Fruit fly (Drosophila melanogaster): ENCODE data around the gene CG13674.

Gene CG13674

dm6 chr3L:8186627-8187396 lies 32.0 kb downstream of the CG13674 start, which contains the start of the genes ERR and Atg18a (continued):
- TF ChIP-seq Atf-2 (GFP tag; optimal IDR thresholded peaks at IDR 0.05) (peak; percentile 45), Poxn (GFP tag; IDR thresholded peaks at IDR 0.05) (peak; percentile 63), psq (GFP tag; optimal IDR thresholded peaks at IDR 0.05) (peak; percentile 57), dm (GFP tag; optimal IDR thresholded peaks at IDR 0.05) (peak; percentile 69), tx (GFP tag; optimal IDR thresholded peaks at IDR 0.05) (peak; percentile 82), tup (GFP tag; optimal IDR thresholded peaks at IDR 0.05) (peak; percentile 68), TFAM (GFP tag; optimal IDR thresholded peaks at IDR 0.05) (peak; percentile 9), CG13894 (tag; optimal IDR thresholded peaks at IDR 0.05) (peak; percentile 52), Chrac-16 (GFP tag; optimal IDR thresholded peaks at IDR 0.05) (peak; percentile 82), mirr (GFP tag; optimal IDR thresholded peaks at IDR 0.05) (no peak), Dref (GFP tag; IDR thresholded peaks at IDR 0.05) (peak; percentile 48; the same call in 1 of the 2 replicates), CG7786 (GFP tag; optimal IDR thresholded peaks at IDR 0.05) (peak; percentile 83), shn (GFP tag; optimal IDR thresholded peaks at IDR 0.05) (peak; percentile 82), pho (GFP tag; optimal IDR thresholded peaks at IDR 0.05) (peak; percentile 86), ara (GFP tag; IDR thresholded peaks at IDR 0.05) (peak; percentile 70; the same call in 1 of the 2 replicates), sd (tag; optimal IDR thresholded peaks at IDR 0.05) (no peak), zfh1 (GFP tag; IDR thresholded peaks at IDR 0.05) (peak; percentile 82; the same call in 2 of the 3 replicates), Six4 (GFP tag; optimal IDR thresholded peaks at IDR 0.05) (peak; percentile 44), H2.0 (GFP tag; IDR thresholded peaks at IDR 0.05) (peak; percentile 79), Awh (GFP tag; IDR thresholded peaks at IDR 0.05) (peak; percentile 61), CG12236 (GFP tag; optimal IDR thresholded peaks at IDR 0.05) (peak; percentile 25), dmrt11E (tag; optimal IDR thresholded peaks at IDR 0.05) (peak; percentile 74), gt (GFP tag; IDR thresholded peaks at IDR 0.05) (peak; percentile 71), CG17829 (tag; optimal IDR thresholded peaks at IDR 0.05) (peak; percentile 89), Elba2 (GFP tag; optimal IDR thresholded peaks at IDR 0.05) (peak; percentile 73), Dbx (GFP tag; IDR thresholded peaks at IDR 0.05) (peak; percentile 86), z (GFP tag; IDR thresholded peaks at IDR 0.05) (no peak), CG12299 (tag; optimal IDR thresholded peaks at IDR 0.05) (peak; percentile 38), Bgb (GFP tag; IDR thresholded peaks at IDR 0.05; ENCODE audit: partially characterized antibody) (peak; percentile 34; the same call in 1 of the 2 replicates), CG34422 (GFP tag; IDR thresholded peaks at IDR 0.05) (peak; percentile 89), CG12219 (GFP tag; optimal IDR thresholded peaks at IDR 0.05) (no peak), CG7556 (GFP tag; optimal IDR thresholded peaks at IDR 0.05) (peak; percentile 75), ro (GFP tag; IDR thresholded peaks at IDR 0.05) (peak; percentile 62; the same call in 1 of the 2 replicates), Hr39 (optimal IDR thresholded peaks at IDR 0.05) (no peak), pfk (GFP tag; optimal IDR thresholded peaks at IDR 0.05) (no peak), repo (GFP tag; optimal IDR thresholded peaks at IDR 0.05) (peak; percentile 20), Ets65A (GFP tag) (peak; percentile 99), amos (GFP tag; IDR thresholded peaks at IDR 0.05; ENCODE audit: partially characterized antibody) (peak; percentile 65), otp (GFP tag; IDR thresholded peaks at IDR 0.05) (0 out of 3 replicates have a peak, but pooled peaks have one; percentile 50), CG10274 (GFP tag; optimal IDR thresholded peaks at IDR 0.05) (peak; percentile 28), CG17612 (GFP tag; IDR thresholded peaks at IDR 0.05) (peak; percentile 54; the same call in 1 of the 2 replicates), Ada2b (GFP tag; IDR thresholded peaks at IDR 0.05) (peak; percentile 78), kni (GFP tag; optimal IDR thresholded peaks at IDR 0.05) (peak; percentile 90), onecut (GFP tag; IDR thresholded peaks at IDR 0.05) (peak; percentile 36), run (tag; optimal IDR thresholded peaks at IDR 0.05) (no peak), ems (GFP tag; optimal IDR thresholded peaks at IDR 0.05) (peak; percentile 76), CG2875 (GFP tag; optimal IDR thresholded peaks at IDR 0.05) (peak; percentile 17), pb (GFP tag; optimal IDR thresholded peaks at IDR 0.05) (peak; percentile 65), Nf-YB (GFP tag; optimal IDR thresholded peaks at IDR 0.05) (peak; percentile 33), CG7963 (GFP tag; IDR thresholded peaks at IDR 0.05; ENCODE audit: partially characterized antibody) (peak; percentile 34; the same call in 1 of the 3 replicates)

Data from whole organism, embryonic.